Worm (Caenorhabditis elegans): ENCODE data around the gene K11D12.11.

DNA sequence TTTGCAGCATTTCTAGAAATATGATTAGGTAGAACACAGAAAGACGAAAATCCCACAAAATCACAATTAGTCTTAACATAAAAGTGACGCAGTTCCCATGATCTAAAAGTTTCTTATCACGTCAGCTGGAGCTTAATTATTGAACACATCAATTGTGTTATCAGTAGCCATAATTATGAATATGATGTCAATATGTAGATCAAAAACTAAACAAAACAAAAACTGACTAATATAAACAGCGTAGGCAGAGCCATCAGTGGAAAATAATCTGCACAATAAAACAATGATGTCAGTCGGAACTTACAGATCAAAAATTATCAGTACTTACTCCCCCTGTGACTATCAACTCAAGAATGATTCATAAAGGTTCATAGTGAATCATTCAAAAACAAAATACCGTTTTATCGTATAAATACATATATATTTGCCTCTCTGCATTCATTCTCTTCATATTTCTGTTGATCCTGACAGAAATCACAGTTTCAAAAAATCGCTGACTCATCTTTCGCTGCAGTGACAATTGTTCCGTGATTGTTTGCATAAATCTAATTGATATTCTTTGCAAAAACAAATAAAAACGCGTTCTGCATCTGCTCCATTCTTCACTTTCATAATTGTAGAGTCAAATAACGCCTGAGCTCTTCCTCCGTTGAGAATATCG is 27.1 kb downstream of the K11D12.11 start, which contains the start of gene srr-6:
- TF ChIP-seq nhr-11 (tag; optimal IDR thresholded peaks at IDR 0.05) (no peak), pha-4 (tag; optimal IDR thresholded peaks at IDR 0.05) (no peak), ref-2 (tag; optimal IDR thresholded peaks at IDR 0.05) (no peak), nfya-1 (tag; optimal IDR thresholded peaks at IDR 0.05) (no peak), ama-1 (optimal IDR thresholded peaks at IDR 0.05) (no peak), Y22D7AL.16 (tag; optimal IDR thresholded peaks at IDR 0.05) (no peak), hlh-6 (tag; optimal IDR thresholded peaks at IDR 0.05) (no peak), ztf-16 (tag; optimal IDR thresholded peaks at IDR 0.05) (no peak)
